Worm (Caenorhabditis elegans): Measurements from ENCODE around the gene C07E3.8.

- no peak for TF ChIP-seq snpc-4 (GFP tag; optimal IDR thresholded peaks at IDR 0.05)
- no peak for TF ChIP-seq snpc-4 (tag; optimal IDR thresholded peaks at IDR 0.05)
- no peak for TF ChIP-seq nfya-1 (tag; optimal IDR thresholded peaks at IDR 0.05; ENCODE audit: borderline replicate concordance, insufficient read depth)
- no peak for TF ChIP-seq let-526 (GFP tag; IDR thresholded peaks at IDR 0.05)
- no peak for TF ChIP-seq Y56A3A.18 (GFP tag; IDR thresholded peaks at IDR 0.05)
Observed at ce11 chrII:10360487-10360886, 8.4 kb downstream of the C07E3.8 start, which contains the start of gene C07E3.4.

Data from whole organism, young adult.